Fruit fly (Drosophila melanogaster) whole organism, embryonic: ENCODE data around the gene CG10510.

Experiments
- Aef1 ChIP-seq: fragments of 200-800 bp; sonication (Bioruptor generic); IDR thresholded peaks from 3 replicates; pipeline ENCODE4 v1.3.6; 2022; ENCODE audit warnings: missing biosample characterization, missing genetic modification characterization
- Atf3 ChIP-seq: fragments of 200-800 bp; sonication (Bioruptor generic); optimal IDR thresholded peaks from 3 replicates; lab custom pipeline; 2016; ENCODE audit warnings: missing biosample characterization, missing genetic modification characterization
- Atf6 ChIP-seq: fragments of 200-800 bp; sonication (Bioruptor generic); IDR thresholded peaks from 2 replicates; pipeline ENCODE4 v1.3.6; 2022; ENCODE audit warnings: missing biosample characterization, missing genetic modification characterization
- B-H1 ChIP-seq: fragments of 200-800 bp; sonication (Bioruptor generic); IDR thresholded peaks from 3 replicates; pipeline ENCODE4 v1.3.6; 2022; ENCODE audit warnings: missing biosample characterization, missing genetic modification characterization
- CG10543 ChIP-seq: fragments of 200-800 bp; sonication (Bioruptor generic); optimal IDR thresholded peaks from 3 replicates; lab custom pipeline; 2017; ENCODE audit warnings: missing biosample characterization, mild to moderate bottlenecking, missing genetic modification characterization, moderate library complexity
- CG10565 ChIP-seq: fragments of 200-800 bp; sonication (Bioruptor generic); optimal IDR thresholded peaks from 3 replicates; lab custom pipeline; 2016; ENCODE audit warnings: missing biosample characterization, mild to moderate bottlenecking, missing genetic modification characterization
- CG11695 ChIP-seq: fragments of 200-800 bp; sonication (Bioruptor generic); IDR thresholded peaks from 3 replicates; pipeline ENCODE4 v1.3.6; 2022; ENCODE audit warnings: missing biosample characterization, missing genetic modification characterization
- CG12104 ChIP-seq: fragments of 200-800 bp; sonication (Bioruptor generic); optimal IDR thresholded peaks from 3 replicates; lab custom pipeline; 2016; ENCODE audit warnings: missing biosample characterization, missing genetic modification characterization
- CG12219 ChIP-seq: fragments of 200-800 bp; sonication (Bioruptor generic); optimal IDR thresholded peaks from 3 replicates; lab custom pipeline; 2018; ENCODE audit warnings: missing biosample characterization, mild to moderate bottlenecking, missing genetic modification characterization
- CG13424 ChIP-seq: fragments of 200-800 bp; sonication (Bioruptor generic); optimal IDR thresholded peaks from 2 replicates; lab custom pipeline; 2019; ENCODE audit warnings: missing biosample characterization, mild to moderate bottlenecking, missing genetic modification characterization, moderate library complexity
- CG1529 ChIP-seq: fragments of 200-800 bp; sonication (Bioruptor generic); optimal IDR thresholded peaks from 3 replicates; lab custom pipeline; 2018; ENCODE audit warnings: missing biosample characterization, missing genetic modification characterization
- CG15696 ChIP-seq: fragments of 200-800 bp; sonication (Bioruptor generic); optimal IDR thresholded peaks from 2 replicates; lab custom pipeline; 2019; ENCODE audit warnings: missing biosample characterization, mild to moderate bottlenecking, missing genetic modification characterization, moderate library complexity
- CG16779 ChIP-seq: fragments of 200-800 bp; sonication (Bioruptor generic); IDR thresholded peaks from 2 replicates; pipeline ENCODE4 v1.3.6; 2022; ENCODE audit warnings: missing biosample characterization, missing genetic modification characterization
- CG17186 ChIP-seq: fragments of 200-800 bp; sonication (Bioruptor generic); optimal IDR thresholded peaks from 3 replicates; lab custom pipeline; 2017; ENCODE audit warnings: missing biosample characterization, missing genetic modification reagents, missing genetic modification characterization
- CG17385 ChIP-seq: fragments of 200-800 bp; sonication (Bioruptor generic); optimal IDR thresholded peaks from 3 replicates; lab custom pipeline; 2018; ENCODE audit warnings: missing biosample characterization, mild to moderate bottlenecking, missing genetic modification characterization
- CG1792 ChIP-seq: fragments of 200-800 bp; sonication (Bioruptor generic); optimal IDR thresholded peaks from 2 replicates; lab custom pipeline; 2016; ENCODE audit warnings: missing biosample characterization, missing genetic modification characterization
- CG18476 ChIP-seq: fragments of 200-800 bp; sonication (Bioruptor generic); optimal IDR thresholded peaks from 2 replicates; lab custom pipeline; 2016; ENCODE audit warnings: missing biosample characterization, mild to moderate bottlenecking, missing genetic modification characterization
- CG42726 ChIP-seq: fragments of 200-800 bp; sonication (Bioruptor generic); IDR thresholded peaks from 2 replicates; pipeline ENCODE4 v1.3.6; 2022; ENCODE audit warnings: missing biosample characterization, missing genetic modification characterization; ENCODE audit not compliant: partially characterized antibody
- CG6813 ChIP-seq: fragments of 200-800 bp; sonication (Bioruptor generic); optimal IDR thresholded peaks from 2 replicates; lab custom pipeline; 2017; ENCODE audit warnings: missing biosample characterization, missing genetic modification characterization, mild to moderate bottlenecking, moderate library complexity, missing genetic modification reagents
- CG9215 ChIP-seq: fragments of 200-800 bp; sonication (Bioruptor generic); IDR thresholded peaks from 2 replicates; pipeline ENCODE4 v1.3.6; 2022; ENCODE audit warnings: missing biosample characterization, missing genetic modification characterization
- CHES-1-like ChIP-seq: fragments of 200-800 bp; sonication (Bioruptor generic); optimal IDR thresholded peaks from 2 replicates; lab custom pipeline; 2016; ENCODE audit warnings: missing biosample characterization, missing genetic modification characterization
- Deaf1 ChIP-seq: fragments of 200-800 bp; optimal IDR thresholded peaks from 3 replicates; lab custom pipeline; 2019; ENCODE audit warnings: missing biosample characterization, mild to moderate bottlenecking, missing genetic modification characterization, moderate library complexity
- Dref ChIP-seq: fragments of 200-800 bp; sonication (Bioruptor generic); IDR thresholded peaks from 2 replicates; pipeline ENCODE4 v1.3.6; 2022; ENCODE audit warnings: missing biosample characterization, missing genetic modification characterization
- Fer2 ChIP-seq: fragments of 200-800 bp; sonication (Bioruptor generic); optimal IDR thresholded peaks from 2 replicates; lab custom pipeline; 2018; ENCODE audit warnings: missing biosample characterization, mild to moderate bottlenecking, missing genetic modification characterization, moderate library complexity
- HLHmδ ChIP-seq: fragments of 200-800 bp; sonication (Bioruptor generic); optimal IDR thresholded peaks from 2 replicates; lab custom pipeline; 2018; ENCODE audit warnings: missing biosample characterization, mild to moderate bottlenecking, missing genetic modification characterization, moderate library complexity
- Jarid2 ChIP-seq: fragments of 200-800 bp; sonication (Bioruptor generic); optimal IDR thresholded peaks from 3 replicates; lab custom pipeline; 2017; ENCODE audit warnings: mild to moderate bottlenecking, missing biosample characterization, missing genetic modification reagents, missing genetic modification characterization
- Mes4 ChIP-seq: fragments of 200-800 bp; sonication (Bioruptor generic); optimal IDR thresholded peaks from 2 replicates; lab custom pipeline; 2016; ENCODE audit warnings: missing biosample characterization, missing genetic modification characterization
- NC2α ChIP-seq: fragments of 200-800 bp; sonication (Bioruptor generic); optimal IDR thresholded peaks from 2 replicates; lab custom pipeline; 2016; ENCODE audit warnings: missing biosample characterization, missing genetic modification characterization
- NC2β ChIP-seq: fragments of 200-800 bp; sonication (Bioruptor generic); optimal IDR thresholded peaks from 2 replicates; lab custom pipeline; 2016; ENCODE audit warnings: missing biosample characterization, missing genetic modification characterization
- NK7.1 ChIP-seq: fragments of 200-800 bp; sonication (Bioruptor generic); optimal IDR thresholded peaks from 3 replicates; lab custom pipeline; 2016; ENCODE audit warnings: missing biosample characterization, missing genetic modification characterization
- Nf-YA ChIP-seq: fragments of 200-800 bp; sonication (Bioruptor generic); IDR thresholded peaks from 2 replicates; pipeline ENCODE4 v1.3.6; 2022; ENCODE audit warnings: missing biosample characterization, missing genetic modification characterization
- Opbp ChIP-seq: fragments of 200-800 bp; sonication (Bioruptor generic); IDR thresholded peaks from 3 replicates; pipeline ENCODE4 v1.3.6; 2022; ENCODE audit warnings: missing biosample characterization, missing genetic modification characterization; ENCODE audit not compliant: partially characterized antibody
- Scr ChIP-seq: fragments of 200-800 bp; sonication (Bioruptor generic); IDR thresholded peaks from 2 replicates; pipeline ENCODE4 v1.3.6; 2022; ENCODE audit warnings: missing biosample characterization, missing genetic modification characterization; ENCODE audit not compliant: partially characterized antibody
- aop ChIP-seq: fragments of 200-800 bp; sonication (Bioruptor generic); IDR thresholded peaks from 2 replicates; pipeline ENCODE4 v1.3.6; 2022; ENCODE audit warnings: missing biosample characterization, missing genetic modification characterization
- ap ChIP-seq: fragments of 200-800 bp; sonication (Bioruptor generic); IDR thresholded peaks from 2 replicates; pipeline ENCODE4 v1.3.6; 2022; ENCODE audit warnings: missing biosample characterization, missing genetic modification characterization
- da ChIP-seq: fragments of 200-800 bp; sonication (Bioruptor generic); optimal IDR thresholded peaks from 2 replicates; lab custom pipeline; 2016; ENCODE audit warnings: missing biosample characterization, missing genetic modification characterization
- hb ChIP-seq: fragments of 200-800 bp; sonication (Bioruptor generic); IDR thresholded peaks from 3 replicates; pipeline ENCODE4 v1.3.6; 2022; ENCODE audit warnings: missing biosample characterization, missing genetic modification characterization; ENCODE audit not compliant: partially characterized antibody
- mld ChIP-seq: fragments of 200-800 bp; sonication (Bioruptor generic); IDR thresholded peaks from 3 replicates; pipeline ENCODE4 v1.3.6; 2022; ENCODE audit warnings: missing biosample characterization, missing genetic modification characterization; ENCODE audit not compliant: partially characterized antibody
- onecut ChIP-seq: fragments of 200-800 bp; sonication (Bioruptor generic); IDR thresholded peaks from 2 replicates; pipeline ENCODE4 v1.3.6; 2022; ENCODE audit warnings: missing biosample characterization, missing genetic modification characterization
- otp ChIP-seq: fragments of 200-800 bp; sonication (Bioruptor generic); IDR thresholded peaks from 3 replicates; pipeline ENCODE4, ENCODE4 v1.3.6; 2022; ENCODE audit warnings: missing biosample characterization, missing genetic modification characterization
- pita ChIP-seq: fragments of 200-800 bp; sonication (Bioruptor generic); optimal IDR thresholded peaks from 2 replicates; lab custom pipeline; 2017; ENCODE audit warnings: missing biosample characterization, mild to moderate bottlenecking, missing genetic modification characterization
- psq ChIP-seq: fragments of 200-800 bp; sonication (Bioruptor generic); optimal IDR thresholded peaks from 2 replicates; lab custom pipeline; 2017; ENCODE audit warnings: missing biosample characterization, missing genetic modification characterization
- ro ChIP-seq: fragments of 200-800 bp; sonication (Bioruptor generic); IDR thresholded peaks from 2 replicates; pipeline ENCODE4 v1.3.6; 2022; ENCODE audit warnings: missing biosample characterization, missing genetic modification characterization
- sr ChIP-seq: fragments of 200-800 bp; sonication (Bioruptor generic); IDR thresholded peaks from 3 replicates; pipeline ENCODE4 v1.3.6; 2022; ENCODE audit warnings: missing biosample characterization, missing genetic modification characterization
- tgo ChIP-seq: fragments of 200-800 bp; sonication (Bioruptor generic); IDR thresholded peaks from 3 replicates; pipeline ENCODE4 v1.3.6; 2022; ENCODE audit warnings: missing biosample characterization, missing genetic modification characterization
- tio ChIP-seq: fragments of 200-800 bp; sonication (Bioruptor generic); optimal IDR thresholded peaks from 2 replicates; lab custom pipeline; 2017; ENCODE audit warnings: missing biosample characterization, missing genetic modification characterization, inconsistent platforms
- toy ChIP-seq: fragments of 200-800 bp; sonication (Bioruptor generic); IDR thresholded peaks from 2 replicates; pipeline ENCODE4 v1.3.6; 2022; ENCODE audit warnings: missing biosample characterization, missing genetic modification characterization
- trem ChIP-seq: fragments of 200-800 bp; optimal IDR thresholded peaks from 3 replicates; lab custom pipeline; 2019; ENCODE audit warnings: missing biosample characterization, mild to moderate bottlenecking, missing genetic modification characterization, moderate library complexity
- ttk ChIP-seq: fragments of 200-800 bp; sonication (Bioruptor generic); IDR thresholded peaks from 2 replicates; pipeline ENCODE4 v2.1.2; 2022; ENCODE audit warnings: missing biosample characterization, missing genetic modification characterization
- vnd ChIP-seq: fragments of 200-800 bp; sonication (Bioruptor generic); IDR thresholded peaks from 3 replicates; pipeline ENCODE4 v1.3.6; 2022; ENCODE audit warnings: missing biosample characterization, missing genetic modification characterization; ENCODE audit not compliant: partially characterized antibody

CG10510 gene

dm6 chr3L:21176935-21177581 is 32.8 kb downstream of the CG10510 start (continued):
- TF ChIP-seq mld (GFP tag; lab: Robert Waterston, UW), result no peak
- TF ChIP-seq ap (GFP tag; lab: Robert Waterston, UW), result 0 out of 2 replicates have a peak, but pooled peaks have one; percentile 35
- no peak for TF ChIP-seq vnd (GFP tag; lab: Robert Waterston, UW)
- no peak for TF ChIP-seq NC2β (GFP tag; lab: Kevin White, UChicago)
- TF ChIP-seq CG6813, result no peak
- TF ChIP-seq aop (GFP tag; lab: Robert Waterston, UW), result no peak
- no peak for TF ChIP-seq Scr (GFP tag; lab: Robert Waterston, UW)
- peak; percentile 30 for TF ChIP-seq CHES-1-like
- TF ChIP-seq CG16779 (GFP tag; lab: Robert Waterston, UW), result 0 out of 2 replicates have a peak, but pooled peaks have one; percentile 20
- no peak for TF ChIP-seq HLHmδ (GFP tag; lab: Kevin White, UChicago)
- no peak for TF ChIP-seq trem
- peak; percentile 29 for TF ChIP-seq NK7.1
- peak; percentile 7 for TF ChIP-seq Fer2 (tag; lab: Kevin White, UChicago)
- TF ChIP-seq CG1792 (GFP tag; lab: Kevin White, UChicago), result peak; percentile 8
- TF ChIP-seq CG10543 (GFP tag; lab: Kevin White, UChicago), result no peak
- no peak for TF ChIP-seq sr (GFP tag; lab: Robert Waterston, UW)
- no peak for TF ChIP-seq CG17186 (GFP tag; lab: Kevin White, UChicago)
- peak; percentile 72 for TF ChIP-seq CG9215
- peak; percentile 16 for TF ChIP-seq Jarid2 (GFP tag; lab: Kevin White, UChicago)
- TF ChIP-seq tio (GFP tag; lab: Kevin White, UChicago), result peak; percentile 62
- peak; percentile 49 for TF ChIP-seq CG12219
- TF ChIP-seq psq, result peak; percentile 20
- TF ChIP-seq CG13424 (tag; lab: Kevin White, UChicago), result peak; percentile 57
- TF ChIP-seq NC2α (GFP tag; lab: Kevin White, UChicago), result no peak
- no peak for TF ChIP-seq CG1529
- TF ChIP-seq ttk (GFP tag; lab: Robert Waterston, UW), result peak; percentile 49; the same call in 1 of the 2 replicates
- TF ChIP-seq B-H1 (GFP tag; lab: Robert Waterston, UW), result peak; percentile 53; the same call in 1 of the 3 replicates
- no peak for TF ChIP-seq Mes4 (GFP tag; lab: Kevin White, UChicago)
- TF ChIP-seq ro (GFP tag; lab: Robert Waterston, UW), result 0 out of 2 replicates have a peak, but pooled peaks have one; percentile 11
- TF ChIP-seq da, result no peak
- peak; percentile 53 for TF ChIP-seq Atf3 (GFP tag; lab: Kevin White, UChicago)
- TF ChIP-seq Atf6 (GFP tag; lab: Robert Waterston, UW), result peak; percentile 86
- no peak for TF ChIP-seq CG10565 (GFP tag; lab: Kevin White, UChicago)
- TF ChIP-seq Nf-YA (GFP tag; lab: Robert Waterston, UW), result peak; percentile 53
- TF ChIP-seq toy (GFP tag; lab: Robert Waterston, UW), result peak; percentile 74
- TF ChIP-seq Opbp (GFP tag; lab: Robert Waterston, UW), result no peak
- TF ChIP-seq Deaf1 (tag; lab: Kevin White, UChicago), result peak; percentile 34
- TF ChIP-seq Aef1 (GFP tag; lab: Robert Waterston, UW), result peak; percentile 78
- peak; percentile 30 for TF ChIP-seq CG12104 (GFP tag; lab: Kevin White, UChicago)
- TF ChIP-seq hb (GFP tag; lab: Robert Waterston, UW), result no peak
- TF ChIP-seq CG11695 (GFP tag; lab: Robert Waterston, UW), result peak; percentile 79; the same call in 2 of the 3 replicates
- TF ChIP-seq CG18476 (GFP tag; lab: Kevin White, UChicago), result peak; percentile 70
- no peak for TF ChIP-seq CG17385 (GFP tag; lab: Kevin White, UChicago)
- TF ChIP-seq Dref (GFP tag; lab: Robert Waterston, UW), result no peak
- 0 out of 3 replicates have a peak, but pooled peaks have one; percentile 17 for TF ChIP-seq otp
- no peak for TF ChIP-seq pita (GFP tag; lab: Kevin White, UChicago)
- no peak for TF ChIP-seq CG42726 (GFP tag; lab: Robert Waterston, UW)
- peak; percentile 11 for TF ChIP-seq CG15696 (tag; lab: Kevin White, UChicago)
- peak; percentile 68; the same call in 2 of the 3 replicates for TF ChIP-seq tgo (GFP tag; lab: Robert Waterston, UW)
- no peak for TF ChIP-seq onecut (GFP tag; lab: Robert Waterston, UW)
